Fruit fly (Drosophila melanogaster) whole organism, adult: Measurements from ENCODE around the gene CG31960.
A peak's percentile ranks its signal among the peaks of the same experiment; 100 is the strongest.

ENCODE experiments used
- CG11617 ChIP-seq: fragments of 200-800 bp; sonication (Bioruptor generic); optimal IDR thresholded peaks from 2 replicates; lab custom pipeline; 2017; ENCODE audit warnings: mild to moderate bottlenecking, missing biosample characterization, missing genetic modification reagents, missing genetic modification characterization
- CG12768 ChIP-seq: fragments of 200-800 bp; sonication (Bioruptor generic); optimal IDR thresholded peaks from 2 replicates; lab custom pipeline; 2017; ENCODE audit warnings: missing biosample characterization, missing genetic modification characterization, mild to moderate bottlenecking, moderate library complexity, missing genetic modification reagents
- CG14711 ChIP-seq: fragments of 200-800 bp; sonication (Bioruptor generic); optimal IDR thresholded peaks from 2 replicates; lab custom pipeline; 2018; ENCODE audit warnings: missing biosample characterization, mild to moderate bottlenecking, missing genetic modification characterization, moderate library complexity
- CG1620 ChIP-seq: fragments of 200-800 bp; sonication (Bioruptor generic); optimal IDR thresholded peaks from 2 replicates; lab custom pipeline; 2016; ENCODE audit warnings: missing biosample characterization, missing genetic modification characterization
- CG33017 ChIP-seq: fragments of 200-800 bp; sonication (Bioruptor generic); optimal IDR thresholded peaks from 2 replicates; lab custom pipeline; 2018; ENCODE audit warnings: missing biosample characterization, mild to moderate bottlenecking, missing genetic modification characterization, moderate library complexity
- CG5204 ChIP-seq: fragments of 200-800 bp; sonication (Bioruptor generic); optimal IDR thresholded peaks from 2 replicates; lab custom pipeline; 2016; ENCODE audit warnings: missing biosample characterization, missing genetic modification characterization
- CG7045 ChIP-seq: fragments of 200-800 bp; sonication (Bioruptor generic); optimal IDR thresholded peaks from 2 replicates; lab custom pipeline; 2017; ENCODE audit warnings: missing biosample characterization, mild to moderate bottlenecking, missing genetic modification characterization
- CG7101 ChIP-seq: fragments of 200-800 bp; sonication (Bioruptor generic); optimal IDR thresholded peaks from 2 replicates; lab custom pipeline; 2018; ENCODE audit warnings: missing biosample characterization, mild to moderate bottlenecking, missing genetic modification characterization, moderate library complexity
- Clk ChIP-seq: fragments of 200-800 bp; sonication (Bioruptor generic); optimal IDR thresholded peaks from 2 replicates; lab custom pipeline; 2017; ENCODE audit warnings: missing biosample characterization, missing genetic modification characterization
- Crg-1 ChIP-seq: fragments of 200-800 bp; sonication (Bioruptor generic); optimal IDR thresholded peaks from 2 replicates; lab custom pipeline; 2016; ENCODE audit warnings: missing biosample characterization, missing genetic modification characterization
- Hr96 ChIP-seq: fragments of 200-800 bp; sonication (Bioruptor generic); optimal IDR thresholded peaks from 2 replicates; lab custom pipeline; 2016; ENCODE audit warnings: missing biosample characterization, missing genetic modification characterization
- Mnt ChIP-seq: fragments of 200-800 bp; sonication (Bioruptor generic); optimal IDR thresholded peaks from 2 replicates; lab custom pipeline; 2016; ENCODE audit warnings: missing biosample characterization, mild to moderate bottlenecking, missing genetic modification characterization
- bab1 ChIP-seq: fragments of 200-800 bp; sonication (Bioruptor generic); optimal IDR thresholded peaks from 3 replicates; lab custom pipeline; 2019; ENCODE audit warnings: missing biosample characterization, mild to moderate bottlenecking, missing genetic modification characterization, moderate library complexity
- cic ChIP-seq: fragments of 200-800 bp; sonication (Bioruptor generic); optimal IDR thresholded peaks from 2 replicates; lab custom pipeline; 2017; ENCODE audit warnings: missing biosample characterization, mild to moderate bottlenecking, missing genetic modification characterization, moderate library complexity
- cnc ChIP-seq, 2 experiments: fragments of >200 bp; optimal IDR thresholded peaks; 2 replicates each; lab custom pipeline; 2017
- kay ChIP-seq: fragments of 200-800 bp; sonication (Bioruptor generic); peaks from one replicate; lab custom pipeline; 2016; ENCODE audit warnings: missing biosample characterization, missing genetic modification characterization, borderline replicate concordance
- ovo ChIP-seq: fragments of 200-800 bp; sonication (Bioruptor generic); optimal IDR thresholded peaks from 2 replicates; lab custom pipeline; 2016; ENCODE audit warnings: missing biosample characterization, missing genetic modification characterization
- pad ChIP-seq: fragments of 200-800 bp; sonication (Bioruptor generic); optimal IDR thresholded peaks from 3 replicates; lab custom pipeline; 2017; ENCODE audit warnings: missing biosample characterization, missing genetic modification characterization, mild to moderate bottlenecking, moderate library complexity, missing genetic modification reagents
- tj ChIP-seq: fragments of 200-800 bp; sonication (Bioruptor generic); optimal IDR thresholded peaks from 3 replicates; lab custom pipeline; 2017; ENCODE audit warnings: missing biosample characterization, mild to moderate bottlenecking, missing genetic modification characterization, moderate library complexity
- toe ChIP-seq: fragments of 200-800 bp; sonication (Bioruptor generic); optimal IDR thresholded peaks from 2 replicates; lab custom pipeline; 2016; ENCODE audit warnings: missing biosample characterization, missing genetic modification characterization

The CG31960 gene

DNA sequence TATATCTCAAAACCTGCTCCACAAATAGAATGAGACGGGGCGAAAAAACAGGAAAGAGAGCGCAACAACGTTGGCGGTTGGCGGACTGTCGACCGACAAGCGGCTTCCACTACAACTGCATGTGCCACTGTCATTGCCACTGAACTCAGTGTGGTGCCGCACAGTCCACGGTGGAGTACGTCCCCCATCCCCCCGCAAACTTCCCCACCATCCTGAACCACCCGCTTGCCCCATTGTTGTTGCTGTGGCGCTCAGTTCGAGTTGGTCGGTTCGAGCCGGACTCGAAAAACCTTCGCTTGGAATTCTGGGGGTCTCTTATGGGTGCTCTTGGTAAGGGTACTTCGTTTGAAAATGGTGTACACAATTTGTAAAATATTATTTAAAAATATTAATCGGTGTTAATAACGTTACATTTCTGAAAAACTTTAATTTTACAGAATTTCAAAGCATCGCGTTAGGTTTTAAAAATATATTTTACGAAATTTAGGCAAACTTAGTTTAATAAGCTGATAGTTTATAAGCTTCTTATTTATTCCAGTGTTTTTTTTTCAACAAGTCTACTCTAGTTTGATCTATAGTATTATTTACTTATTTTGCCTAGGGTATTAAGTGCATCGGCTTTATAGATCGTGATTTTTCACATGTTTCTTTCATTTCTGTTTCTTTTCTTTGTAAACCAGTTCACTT is 11.7 kb upstream of the CG31960 start:
- TF ChIP-seq Mnt (no peak), ovo (no peak), CG5204 (no peak), Hr96 (no peak), toe (GFP tag; lab: Kevin White, UChicago) (no peak), tj (GFP tag; lab: Kevin White, UChicago) (no peak), CG14711 (tag; lab: Kevin White, UChicago) (no peak), Crg-1 (GFP tag; lab: Kevin White, UChicago) (no peak), CG12768 (GFP tag; lab: Kevin White, UChicago) (no peak), pad (GFP tag; lab: Kevin White, UChicago) (no peak), CG7045 (GFP tag; lab: Kevin White, UChicago) (no peak), cic (GFP tag; lab: Kevin White, UChicago) (no peak), kay (no peak), bab1 (GFP tag; lab: Kevin White, UChicago) (no peak), CG1620 (GFP tag; lab: Kevin White, UChicago) (no peak), Clk (GFP tag; lab: Kevin White, UChicago) (no peak)

DNA sequence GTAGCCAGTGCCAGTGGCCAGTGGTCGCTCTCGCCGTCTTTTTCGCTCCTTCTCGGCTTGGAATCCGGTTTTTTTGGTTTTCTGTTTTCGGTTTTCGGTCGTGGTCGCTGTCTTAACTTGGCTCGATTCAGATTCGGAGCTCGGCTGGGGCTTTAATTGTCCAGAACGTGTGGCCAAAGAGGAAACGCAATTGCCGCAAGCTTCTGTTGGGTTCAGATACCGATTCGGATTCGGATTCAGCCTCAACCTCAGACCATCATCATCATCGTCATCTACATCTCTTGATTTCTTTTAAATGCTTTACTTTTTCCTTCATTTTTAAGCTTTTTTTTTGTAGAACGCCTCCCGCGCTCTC is 11.1 kb upstream of the CG31960 start:
- no peak for TF ChIP-seq CG7045 (GFP tag; lab: Kevin White, UChicago)

DNA sequence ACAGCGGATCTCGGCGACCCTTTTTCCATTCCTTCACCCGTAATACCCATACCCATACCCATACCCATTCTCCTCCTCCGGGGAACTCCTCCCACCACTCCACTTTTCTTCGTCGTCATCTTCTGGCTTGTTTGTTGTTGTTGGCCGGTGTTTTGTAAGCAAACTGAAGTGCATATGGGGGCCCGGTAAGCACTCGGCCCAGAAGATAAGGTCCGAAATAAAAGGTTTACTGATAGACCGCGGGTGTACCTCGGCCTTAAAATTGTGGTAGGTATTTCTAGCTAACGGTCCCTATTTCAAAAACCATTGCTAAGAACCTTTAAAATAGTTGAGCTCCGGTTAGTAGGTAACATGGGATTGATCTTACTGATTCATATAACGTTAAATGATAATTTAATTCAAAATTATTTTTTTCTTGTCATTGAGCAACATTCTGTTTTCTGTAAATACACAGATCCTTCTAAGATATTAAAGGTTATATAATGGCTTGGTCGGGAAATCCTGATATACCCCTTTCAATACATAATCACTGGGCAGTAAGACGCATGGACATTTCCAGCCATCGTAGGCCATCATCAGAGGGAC is 8.9 kb upstream of the CG31960 start:
- TF ChIP-seq tj (GFP tag; lab: Kevin White, UChicago) (no peak), Mnt (no peak), Hr96 (peak; percentile 15), CG11617 (GFP tag; lab: Kevin White, UChicago) (peak; percentile 32), CG5204 (no peak), CG33017 (tag; lab: Kevin White, UChicago) (no peak)

DNA sequence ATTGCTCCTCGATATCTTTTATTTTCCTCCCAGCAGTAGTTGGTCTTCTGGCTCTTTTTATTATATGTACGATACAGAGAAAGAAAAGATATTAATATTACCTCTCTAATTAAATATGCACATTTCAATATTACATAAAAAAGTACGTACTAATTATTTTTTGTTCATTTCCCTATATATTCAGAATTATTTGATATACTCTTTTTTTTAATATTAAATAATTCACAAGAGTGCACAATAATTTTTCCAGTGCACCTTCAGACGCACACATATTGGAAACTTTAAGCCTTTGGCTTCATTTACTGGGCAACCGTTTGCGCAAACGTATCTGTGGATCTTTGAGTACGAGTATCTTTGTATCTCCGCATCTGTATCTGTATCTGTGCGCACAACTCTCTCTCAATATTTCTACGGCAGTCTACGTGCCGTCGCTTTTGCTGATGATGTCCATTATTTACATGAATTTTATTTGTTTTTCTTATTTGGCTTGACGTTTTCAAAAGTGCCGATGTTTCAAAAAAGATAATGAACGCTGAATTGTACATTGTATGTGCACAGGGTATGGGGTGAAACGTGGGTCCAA is 8.0 kb upstream of the CG31960 start:
- TF ChIP-seq CG7101 (tag; lab: Kevin White, UChicago) (peak; percentile 83), Mnt (no peak), Clk (GFP tag; lab: Kevin White, UChicago) (no peak), CG33017 (tag; lab: Kevin White, UChicago) (peak; percentile 74), cic (GFP tag; lab: Kevin White, UChicago) (no peak), tj (GFP tag; lab: Kevin White, UChicago) (peak; percentile 97), CG1620 (GFP tag; lab: Kevin White, UChicago) (no peak), CG14711 (tag; lab: Kevin White, UChicago) (peak; percentile 77), pad (GFP tag; lab: Kevin White, UChicago) (peak; percentile 26), CG7045 (GFP tag; lab: Kevin White, UChicago) (peak; percentile 33), CG11617 (GFP tag; lab: Kevin White, UChicago) (peak; percentile 25), Crg-1 (GFP tag; lab: Kevin White, UChicago) (no peak), bab1 (GFP tag; lab: Kevin White, UChicago) (peak; percentile 61), ovo (peak; percentile 18), kay (no peak), CG5204 (peak; percentile 23)

DNA sequence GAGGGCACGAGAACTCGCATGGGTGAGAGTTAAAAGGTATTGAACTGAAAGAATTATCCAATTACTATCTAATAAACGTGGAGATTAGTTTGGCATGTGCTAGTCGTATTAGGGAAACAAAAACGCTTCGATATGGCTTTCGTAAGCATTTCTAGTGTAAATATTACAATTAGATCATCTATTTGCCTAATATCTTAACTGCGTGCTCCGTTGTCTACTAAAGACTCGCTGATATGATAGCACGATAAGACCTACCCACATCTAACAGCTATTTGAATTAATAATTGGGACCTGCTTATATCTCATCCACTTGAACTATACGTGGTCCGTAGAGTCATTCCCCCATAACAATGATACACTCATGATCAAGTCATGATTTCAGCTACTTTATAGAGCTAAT is 7.3 kb upstream of the CG31960 start:
- TF ChIP-seq CG33017 (tag; lab: Kevin White, UChicago), result no peak
- no peak for TF ChIP-seq Mnt
- no peak for TF ChIP-seq toe (GFP tag; lab: Kevin White, UChicago)
- no peak for TF ChIP-seq CG1620 (GFP tag; lab: Kevin White, UChicago)
- no peak for TF ChIP-seq CG7045 (GFP tag; lab: Kevin White, UChicago)
- no peak for TF ChIP-seq cic (GFP tag; lab: Kevin White, UChicago)
- no peak for TF ChIP-seq bab1 (GFP tag; lab: Kevin White, UChicago)
- TF ChIP-seq Crg-1 (GFP tag; lab: Kevin White, UChicago), result no peak
- TF ChIP-seq ovo, result no peak
- no peak for TF ChIP-seq CG5204
- TF ChIP-seq CG7101 (tag; lab: Kevin White, UChicago), result no peak
- no peak for TF ChIP-seq CG11617 (GFP tag; lab: Kevin White, UChicago)
- TF ChIP-seq tj (GFP tag; lab: Kevin White, UChicago), result no peak
- no peak for TF ChIP-seq cnc (optimal IDR thresholded peaks at IDR 0.05; lab: Kevin White, UChicago)
- TF ChIP-seq CG14711 (tag; lab: Kevin White, UChicago), result no peak
- TF ChIP-seq kay, result no peak
- TF ChIP-seq CG12768 (GFP tag; lab: Kevin White, UChicago), result no peak
- TF ChIP-seq Hr96, result no peak
